Worm (Caenorhabditis elegans) whole organism, young adult: ENCODE results near the gene B0336.12.

ENCODE experiments used
- B0035.1 ChIP-seq: sonication (generic microtip); optimal IDR thresholded peaks from 2 replicates; lab custom pipeline; 2016; ENCODE audit warnings: missing genetic modification characterization, mild to moderate bottlenecking, missing compliant biosample characterization, missing genotype, missing genetic modification reagents
- B0336.3 ChIP-seq: fragments of 200-800 bp; sonication (Bioruptor generic); IDR thresholded peaks from 2 replicates; pipeline ENCODE4 v1.3.6; 2022; ENCODE audit warnings: missing genetic modification characterization, missing compliant biosample characterization
- C06A6.2 ChIP-seq: fragments of 200-800 bp; sonication (Bioruptor generic); conservative IDR thresholded peaks from 2 replicates; pipeline ENCODE4 v1.3.6; 2022; ENCODE audit warnings: missing genetic modification characterization, missing compliant biosample characterization
- C17E4.6 ChIP-seq: fragments of 200-800 bp; sonication (Bioruptor generic); IDR thresholded peaks from 2 replicates; pipeline ENCODE4 v1.3.6; 2022; ENCODE audit warnings: missing genetic modification reagents, missing genetic modification characterization, missing compliant biosample characterization
- D2030.7 ChIP-seq: fragments of 200-800 bp; sonication (Bioruptor generic); IDR thresholded peaks from 2 replicates; pipeline ENCODE4 v1.3.6; 2022; ENCODE audit warnings: missing genetic modification reagents, missing genetic modification characterization, missing compliant biosample characterization
- F39B2.1 ChIP-seq: fragments of 200-800 bp; sonication (Bioruptor generic); IDR thresholded peaks from 2 replicates; pipeline ENCODE4 v1.3.6; 2022; ENCODE audit warnings: missing genetic modification reagents, missing genetic modification characterization, missing compliant biosample characterization
- F57A8.1 ChIP-seq: fragments of 200-800 bp; sonication (Bioruptor generic); optimal IDR thresholded peaks from 2 replicates; lab custom pipeline; 2018; ENCODE audit warnings: mild to moderate bottlenecking, missing genetic modification characterization, moderate library complexity, missing compliant biosample characterization
- K12H6.12 ChIP-seq: fragments of 200-800 bp; sonication (Bioruptor generic); optimal IDR thresholded peaks from 2 replicates; lab custom pipeline; 2018; ENCODE audit warnings: mild to moderate bottlenecking, missing genetic modification characterization, missing compliant biosample characterization
- Y53G8AR.9 ChIP-seq: fragments of 200-800 bp; sonication (Bioruptor generic); conservative IDR thresholded peaks from 2 replicates; pipeline ENCODE4 v1.3.6; 2022; ENCODE audit warnings: missing genetic modification reagents, missing genetic modification characterization, missing compliant biosample characterization
- Y95B8A.8 ChIP-seq: fragments of 200-800 bp; sonication (Bioruptor generic); IDR thresholded peaks from 2 replicates; pipeline ENCODE4 v1.3.6; 2022; ENCODE audit warnings: missing genetic modification reagents, missing genetic modification characterization, missing compliant biosample characterization
- aptf-2 ChIP-seq: fragments of 200-800 bp; sonication (Bioruptor generic); conservative IDR thresholded peaks from 2 replicates; pipeline ENCODE4 v1.3.6; 2022; ENCODE audit warnings: missing genetic modification reagents, missing genetic modification characterization, missing compliant biosample characterization
- athp-1 ChIP-seq: sonication (generic microtip); optimal IDR thresholded peaks from 2 replicates; lab custom pipeline; 2017; ENCODE audit warnings: mild to moderate bottlenecking, missing genetic modification characterization, missing compliant biosample characterization
- attf-3 ChIP-seq: fragments of 200-800 bp; sonication (Bioruptor generic); conservative IDR thresholded peaks from 2 replicates; pipeline ENCODE4 v1.3.6; 2022; ENCODE audit warnings: missing genetic modification reagents, missing genetic modification characterization, missing compliant biosample characterization
- attf-6 ChIP-seq: fragments of 200-800 bp; sonication (Bioruptor generic); IDR thresholded peaks from 2 replicates; pipeline ENCODE4 v1.3.6; 2022; ENCODE audit warnings: missing genetic modification reagents, missing genetic modification characterization, missing compliant biosample characterization
- bed-2 ChIP-seq: fragments of 200-800 bp; sonication (Bioruptor generic); IDR thresholded peaks from 2 replicates; pipeline ENCODE4 v1.3.6; 2022; ENCODE audit warnings: missing genetic modification reagents, missing genetic modification characterization, missing compliant biosample characterization
- cebp-1 ChIP-seq, 2 experiments: fragments of 200-800 bp in 1 of 2; sonication (Bioruptor generic) in 1 of 2; sonication (generic microtip) in 1 of 2; IDR thresholded peaks in 1 of 2; optimal IDR thresholded peaks in 1 of 2; 2 replicates each; pipeline versions ENCODE4 v1.3.6 to Lab custom; 2017 to 2022; ENCODE audit warnings: missing compliant biosample characterization in 2 of 2, missing genetic modification characterization in 2 of 2, mild to moderate bottlenecking in 1 of 2, missing genetic modification reagents in 1 of 2, moderate library complexity in 1 of 2
- ceh-100 ChIP-seq: fragments of 200-800 bp; sonication (Bioruptor generic); IDR thresholded peaks from 2 replicates; pipeline ENCODE4 v1.3.6; 2022; ENCODE audit warnings: missing genetic modification reagents, missing genetic modification characterization, missing compliant biosample characterization
- ceh-40 ChIP-seq: fragments of 200-800 bp; sonication (Bioruptor generic); IDR thresholded peaks from 2 replicates; pipeline ENCODE4 v1.3.6; 2022; ENCODE audit warnings: missing genetic modification characterization, missing compliant biosample characterization
- dox-1 ChIP-seq: fragments of 200-800 bp; sonication (Bioruptor generic); IDR thresholded peaks from 2 replicates; pipeline ENCODE4 v1.3.6; 2022; ENCODE audit warnings: missing genetic modification reagents, missing genetic modification characterization, missing compliant biosample characterization
- dpff-1 ChIP-seq: sonication (generic microtip); optimal IDR thresholded peaks from 2 replicates; lab custom pipeline; 2017; ENCODE audit warnings: mild to moderate bottlenecking, missing genetic modification characterization, missing compliant biosample characterization
- dpl-1 ChIP-seq: fragments of 150-350 bp; optimal IDR thresholded peaks from 2 replicates; lab custom pipeline; 2014; ENCODE audit warnings: missing biosample characterization, missing genetic modification reagents, missing genetic modification characterization
- efl-1 ChIP-seq: fragments of 150-350 bp; optimal IDR thresholded peaks from 2 replicates; lab custom pipeline; 2014; ENCODE audit warnings: missing biosample characterization, missing genetic modification reagents, missing genetic modification characterization
- him-1 ChIP-seq: sonication (generic microtip); optimal IDR thresholded peaks from 2 replicates; lab custom pipeline; 2016; ENCODE audit warnings: missing genotype, missing genetic modification reagents, missing genetic modification characterization, missing compliant biosample characterization
- hmg-20 ChIP-seq: fragments of 200-800 bp; sonication (Bioruptor generic); IDR thresholded peaks from 2 replicates; pipeline ENCODE4 v1.3.6; 2022; ENCODE audit warnings: missing genetic modification reagents, missing genetic modification characterization, missing compliant biosample characterization
- let-526 ChIP-seq: fragments of 200-800 bp; sonication (Bioruptor generic); IDR thresholded peaks from 2 replicates; pipeline ENCODE4 v1.3.6; 2022; ENCODE audit warnings: missing genetic modification reagents, missing genetic modification characterization, missing compliant biosample characterization
- let-607 ChIP-seq, 2 experiments: fragments of 200-800 bp in 1 of 2; sonication (Bioruptor generic) in 1 of 2; sonication (generic microtip) in 1 of 2; optimal IDR thresholded peaks; 2 replicates each; lab custom pipeline; 2016 to 2018; ENCODE audit warnings: mild to moderate bottlenecking in 2 of 2, missing compliant biosample characterization in 2 of 2, missing genetic modification characterization in 2 of 2, moderate library complexity in 2 of 2, missing genotype in 1 of 2
- lin-40 ChIP-seq: sonication (generic microtip); optimal IDR thresholded peaks from 2 replicates; lab custom pipeline; 2016; ENCODE audit warnings: missing genetic modification characterization, mild to moderate bottlenecking, missing compliant biosample characterization, missing genotype, missing genetic modification reagents
- madf-10 ChIP-seq: sonication (generic microtip); optimal IDR thresholded peaks from 2 replicates; lab custom pipeline; 2016; ENCODE audit warnings: mild to moderate bottlenecking, missing genetic modification characterization, missing compliant biosample characterization
- mcd-1 ChIP-seq: fragments of 200-800 bp; sonication (Bioruptor generic); IDR thresholded peaks from 2 replicates; pipeline ENCODE4 v1.3.6; 2022; ENCODE audit warnings: missing genetic modification reagents, missing genetic modification characterization, missing compliant biosample characterization
- mel-28 ChIP-seq: sonication (generic microtip); optimal IDR thresholded peaks from 2 replicates; lab custom pipeline; 2016; ENCODE audit warnings: borderline replicate concordance, mild to moderate bottlenecking, missing genetic modification characterization, missing compliant biosample characterization
- mxl-1 ChIP-seq: sonication (generic microtip); optimal IDR thresholded peaks from 2 replicates; lab custom pipeline; 2016; ENCODE audit warnings: missing genetic modification characterization, missing compliant biosample characterization
- nfya-1 ChIP-seq: sonication (generic microtip); optimal IDR thresholded peaks from 2 replicates; lab custom pipeline; 2017; ENCODE audit warnings: antibody characterized with exemption, missing compliant biosample characterization, missing genetic modification characterization, borderline replicate concordance; ENCODE audit not compliant: insufficient read depth
- nfyb-1 ChIP-seq: fragments of 200-800 bp; sonication (Bioruptor generic); IDR thresholded peaks from 2 replicates; pipeline ENCODE4 v1.3.6; 2022; ENCODE audit warnings: missing genetic modification reagents, missing genetic modification characterization, missing compliant biosample characterization
- nhr-27 ChIP-seq: fragments of 200-800 bp; sonication (Bioruptor generic); optimal IDR thresholded peaks from 2 replicates; lab custom pipeline; 2018; ENCODE audit warnings: mild to moderate bottlenecking, missing genetic modification characterization, moderate library complexity, missing compliant biosample characterization
- nhr-80 ChIP-seq: sonication (generic microtip); optimal IDR thresholded peaks from 2 replicates; lab custom pipeline; 2016; ENCODE audit warnings: missing genetic modification characterization, missing compliant biosample characterization
- rpc-1 ChIP-seq, 2 experiments: fragments of 150-350 bp in 1 of 2; sonication (generic microtip) in 1 of 2; optimal IDR thresholded peaks; 2 replicates each; lab custom pipeline; 2014 to 2018; ENCODE audit warnings: missing biosample characterization in 1 of 2, missing genetic modification characterization in 1 of 2, missing genetic modification reagents in 1 of 2, missing genotype in 1 of 2
- snpc-4 ChIP-seq, 5 experiments: fragments of 150-350 bp in 1 of 5; sonication (generic microtip) in 4 of 5; optimal IDR thresholded peaks; 2 replicates each; lab custom pipeline; 2014 to 2018; ENCODE audit warnings: missing genetic modification characterization in 5 of 5, missing biosample characterization in 3 of 5, antibody characterized with exemption in 2 of 5, mild to moderate bottlenecking in 2 of 5, missing compliant biosample characterization in 2 of 5, missing genotype in 2 of 5, moderate library complexity in 2 of 5, missing genetic modification reagents in 1 of 5
- tbx-9 ChIP-seq: sonication (generic microtip); optimal IDR thresholded peaks from 2 replicates; lab custom pipeline; 2016; ENCODE audit warnings: borderline replicate concordance, missing genetic modification characterization, inconsistent platforms, missing compliant biosample characterization
- unc-62 ChIP-seq: fragments of 150-350 bp; optimal IDR thresholded peaks from 2 replicates; lab custom pipeline; 2014; ENCODE audit warnings: missing biosample characterization, missing genetic modification reagents, missing genetic modification characterization
- xnd-1 ChIP-seq: sonication (generic microtip); optimal IDR thresholded peaks from 2 replicates; lab custom pipeline; 2016; ENCODE audit warnings: missing genotype, missing genetic modification reagents, missing genetic modification characterization, missing compliant biosample characterization
- ztf-22 ChIP-seq: fragments of 200-800 bp; sonication (Bioruptor generic); optimal IDR thresholded peaks from 2 replicates; lab custom pipeline; 2018; ENCODE audit warnings: mild to moderate bottlenecking, missing genetic modification characterization, moderate library complexity, missing compliant biosample characterization
- ztf-25 ChIP-seq: fragments of 200-800 bp; sonication (Bioruptor generic); IDR thresholded peaks from 2 replicates; pipeline ENCODE4 v1.3.6; 2022; ENCODE audit warnings: missing genetic modification reagents, missing genetic modification characterization, missing compliant biosample characterization
- ztf-26 ChIP-seq: sonication (generic microtip); optimal IDR thresholded peaks from 2 replicates; lab custom pipeline; 2017; ENCODE audit warnings: missing genetic modification characterization, missing compliant biosample characterization

The B0336.12 gene

DNA sequence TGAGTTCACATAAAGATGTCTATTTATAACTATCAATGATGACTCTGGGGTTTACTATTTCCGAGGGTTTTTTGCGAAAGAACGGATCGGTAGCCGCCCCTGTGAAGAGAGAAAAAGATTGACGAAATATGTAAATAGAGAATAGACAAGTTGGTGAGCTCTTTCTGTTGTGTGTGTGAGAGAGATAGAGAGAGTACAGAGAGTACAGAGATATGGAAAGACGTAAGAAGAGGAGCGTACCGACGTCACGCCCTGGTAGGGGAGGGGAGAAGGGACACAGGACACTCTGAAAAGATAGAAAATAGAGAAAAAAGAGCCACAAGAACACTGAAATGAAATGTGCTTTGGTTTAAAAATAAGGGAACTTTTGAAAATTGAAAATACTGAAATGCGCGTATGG, 21.7 kb downstream of the B0336.12 start (continued):
- no peak for TF ChIP-seq ceh-40 (GFP tag; lab: Robert Waterston, UW)
- TF ChIP-seq C17E4.6 (GFP tag; lab: Robert Waterston, UW) = no peak
- no peak for TF ChIP-seq B0035.1 (tag; lab: Kevin White, UChicago)
- TF ChIP-seq unc-62 = no peak
- no peak for TF ChIP-seq C06A6.2 (GFP tag; lab: Robert Waterston, UW)
- TF ChIP-seq snpc-4 (GFP tag; optimal IDR thresholded peaks at IDR 0.05; lab: Kevin White, UChicago) = no peak
- TF ChIP-seq snpc-4 (tag; optimal IDR thresholded peaks at IDR 0.05; lab: Kevin White, UChicago) = no peak
- TF ChIP-seq tbx-9 (tag; lab: Kevin White, UChicago) = no peak
- no peak for TF ChIP-seq lin-40
- TF ChIP-seq hmg-20 (GFP tag; lab: Robert Waterston, UW) = no peak
- TF ChIP-seq D2030.7 (GFP tag; lab: Robert Waterston, UW) = no peak
- TF ChIP-seq nhr-80 (tag; lab: Kevin White, UChicago) = peak; percentile 40
- no peak for TF ChIP-seq attf-6 (GFP tag; lab: Robert Waterston, UW)

DNA sequence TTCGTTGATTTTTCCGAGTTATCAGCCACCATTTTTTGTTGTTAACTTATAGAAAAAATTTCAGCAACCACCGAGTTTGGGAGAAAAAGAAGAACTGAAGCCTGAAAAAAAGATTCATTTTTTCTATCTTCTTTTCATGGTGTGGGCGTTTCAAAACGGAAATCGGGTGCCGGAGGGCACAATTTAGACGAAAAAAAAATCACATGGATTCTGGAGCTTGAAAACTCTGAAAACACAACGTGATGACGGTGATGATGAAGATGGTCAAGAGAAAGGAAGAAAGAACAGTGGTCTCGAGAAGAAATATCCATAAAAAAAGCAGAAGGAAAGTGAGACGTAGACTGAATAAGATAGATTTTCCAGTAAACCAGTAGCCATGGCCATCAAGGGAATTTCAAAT, 25.9 kb downstream of the B0336.12 start, which contains the start of gene rcan-1:
rcan-1 (minus strand) TSS at position 101 of the 400 bp plus-strand sequence.
- no peak for TF ChIP-seq ztf-22 (GFP tag; lab: Kevin White, UChicago)

DNA sequence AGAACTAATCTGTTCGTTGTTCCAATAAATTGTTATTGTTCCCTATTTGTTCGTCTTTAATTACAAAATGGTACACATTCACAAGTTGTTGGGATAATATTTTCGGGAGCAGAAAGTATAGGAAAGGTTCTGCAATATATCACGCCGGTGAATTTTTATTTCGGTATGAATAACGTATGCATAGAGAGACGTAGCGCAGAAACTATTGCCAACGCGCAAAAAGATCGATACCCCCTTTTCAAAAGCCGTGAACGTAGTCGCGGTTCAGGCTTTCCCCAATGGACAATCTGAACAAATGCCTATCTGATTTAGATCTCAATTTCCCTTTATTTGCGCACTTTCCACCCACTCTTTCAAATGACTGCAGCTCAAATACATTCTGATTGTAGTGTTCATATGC, 29.8 kb downstream of the B0336.12 start, which contains the start of gene pst-2:
pst-2 (plus strand) TSS at position 293 of the 400 bp plus-strand sequence.
- TF ChIP-seq Y95B8A.8 (0 out of 2 replicates have a peak, but pooled peaks have one; percentile 6), F57A8.1 (GFP tag; lab: Kevin White, UChicago) (no peak), Y53G8AR.9 (GFP tag; lab: Robert Waterston, UW) (peak; percentile 72; the same call in 1 of the 2 replicates), athp-1 (no peak), madf-10 (tag; lab: Kevin White, UChicago) (no peak), B0336.3 (peak; percentile 14; the same call in 1 of the 2 replicates), K12H6.12 (tag; lab: Kevin White, UChicago) (no peak), lin-40 (no peak), dpl-1 (GFP tag; lab: Kevin White, UChicago) (no peak), ztf-22 (GFP tag; lab: Kevin White, UChicago) (no peak), hmg-20 (GFP tag; lab: Robert Waterston, UW) (no peak), dpff-1 (tag; lab: Kevin White, UChicago) (no peak), nfya-1 (tag; lab: Kevin White, UChicago) (no peak), attf-3 (GFP tag; lab: Robert Waterston, UW) (no peak), mel-28 (tag; lab: Kevin White, UChicago) (no peak), nhr-27 (tag; lab: Kevin White, UChicago) (no peak), xnd-1 (tag; lab: Kevin White, UChicago) (peak; percentile 3), mcd-1 (no peak), aptf-2 (GFP tag; lab: Robert Waterston, UW) (no peak), F39B2.1 (GFP tag; lab: Robert Waterston, UW) (no peak), efl-1 (no peak), let-607 (tag; optimal IDR thresholded peaks at IDR 0.05; lab: Kevin White, UChicago) (no peak), let-526 (GFP tag; lab: Robert Waterston, UW) (no peak), cebp-1 (GFP tag; IDR thresholded peaks at IDR 0.05; lab: Robert Waterston, UW) (no peak), cebp-1 (tag; optimal IDR thresholded peaks at IDR 0.05; lab: Kevin White, UChicago) (no peak), ztf-26 (no peak), nfyb-1 (GFP tag; lab: Robert Waterston, UW) (no peak; the same call in 1 of the 2 replicates), unc-62 (no peak), ztf-25 (peak; percentile 12; the same call in 1 of the 2 replicates), bed-2 (no peak), rpc-1 (optimal IDR thresholded peaks at IDR 0.05; lab: Kevin White, UChicago) (no peak), rpc-1 (tag; optimal IDR thresholded peaks at IDR 0.05; lab: Kevin White, UChicago) (no peak), nhr-80 (tag; lab: Kevin White, UChicago) (no peak), him-1 (tag; lab: Kevin White, UChicago) (peak; percentile 47), dox-1 (GFP tag; lab: Robert Waterston, UW) (no peak), ceh-100 (GFP tag; lab: Robert Waterston, UW) (no peak), mxl-1 (tag; lab: Kevin White, UChicago) (no peak)
